Fruit fly (Drosophila melanogaster): ENCODE measurements around the gene AP-2sigma.

- TF ChIP-seq psq (optimal IDR thresholded peaks at IDR 0.05) (no peak), h (optimal IDR thresholded peaks at IDR 0.05) (no peak)
Measured at dm6 chr3R:21295695-21296037, 25.8 kb upstream of the AP-2sigma start.

All from Kc167 (cell line).